Fruit fly (Drosophila melanogaster) Kc167 (cell line): ENCODE data around the gene psd.

Experiments
- Myc ChIP-seq: fragments of >200 bp; optimal IDR thresholded peaks from 2 replicates; lab custom pipeline; 2017; ENCODE audit warnings: missing external identifiers
- psq ChIP-seq: fragments of >200 bp; optimal IDR thresholded peaks from 2 replicates; lab custom pipeline; 2017; ENCODE audit warnings: missing external identifiers

DNA sequence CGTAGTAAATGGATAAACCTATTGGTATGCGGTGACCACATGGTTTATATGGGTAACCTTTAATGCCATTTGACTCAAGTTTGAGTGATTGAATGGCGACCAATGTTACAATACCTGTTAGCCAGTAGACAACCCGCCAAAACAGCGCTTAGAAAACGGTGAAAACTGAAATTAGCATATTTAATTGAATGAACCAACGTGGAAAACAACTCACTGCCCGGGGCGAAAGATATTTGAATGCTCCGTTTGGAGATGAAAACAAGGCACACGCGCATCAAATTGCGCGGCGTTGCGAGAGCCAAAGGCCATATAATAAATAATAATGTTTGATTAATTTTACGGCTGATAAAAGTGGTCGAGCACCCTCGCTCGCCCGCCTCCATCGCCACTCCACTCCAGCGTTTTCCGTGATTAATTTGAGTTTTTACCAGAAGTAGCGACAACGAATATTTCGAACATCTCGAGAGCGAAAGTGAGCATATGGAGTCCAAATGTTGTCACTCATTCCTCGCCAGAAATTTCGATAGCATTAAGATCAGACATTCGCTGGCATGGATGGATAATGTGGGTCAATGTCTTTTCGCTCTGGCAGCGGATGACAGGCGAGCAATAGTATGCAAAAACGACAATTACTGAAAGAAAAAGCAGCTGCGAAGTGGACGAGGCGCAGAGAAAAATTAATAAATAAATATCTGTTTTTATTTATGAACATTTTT, 6.5 kb upstream of the psd start:
- TF ChIP-seq Myc (lab: Kevin White, UChicago) = no peak
- no peak for TF ChIP-seq psq
